Fruit fly (Drosophila melanogaster): ENCODE results near the gene Sfp84E.

The Sfp84E gene

DNA sequence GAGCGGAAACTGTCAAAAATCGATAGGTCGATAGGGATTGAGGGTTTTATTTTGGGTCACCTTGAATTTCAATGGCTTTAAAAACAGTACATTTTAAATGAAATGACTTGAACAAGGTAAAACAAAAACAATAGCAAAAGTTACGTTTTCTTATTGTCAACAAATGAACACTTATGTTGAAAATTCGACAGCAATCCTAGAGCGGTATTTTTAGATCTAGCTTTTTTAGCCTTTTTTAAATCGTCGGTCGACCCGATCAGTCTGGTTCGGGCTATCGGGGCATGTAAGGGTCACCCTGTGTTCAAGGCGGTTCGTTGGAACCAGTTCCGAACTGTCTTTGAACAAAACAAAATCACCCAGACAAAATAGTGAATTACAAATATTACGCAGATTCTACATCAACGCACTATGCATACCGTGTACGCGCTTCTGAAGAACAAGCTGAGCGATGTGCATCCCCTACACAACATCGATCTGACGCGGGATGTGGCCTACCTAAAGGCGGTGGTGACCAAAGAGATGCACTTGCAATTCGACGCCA, 29.0 kb upstream of the Sfp84E start, which contains the start of the genes CG11052 and CG3223 (continued):
- TF ChIP-seq CG8944 (GFP tag; optimal IDR thresholded peaks at IDR 0.05) (no peak), CG1529 (GFP tag; optimal IDR thresholded peaks at IDR 0.05) (no peak), pan (optimal IDR thresholded peaks at IDR 0.05) (no peak), pan (GFP tag; optimal IDR thresholded peaks at IDR 0.05 in 1 of 2, IDR thresholded peaks at IDR 0.05 in 1 of 2) (peak in 1 of 2 experiments; percentile 18), CG33557 (GFP tag; optimal IDR thresholded peaks at IDR 0.05) (no peak), CG15514 (GFP tag; optimal IDR thresholded peaks at IDR 0.05) (peak; percentile 99), Deaf1 (tag; optimal IDR thresholded peaks at IDR 0.05) (no peak), dan (GFP tag; IDR thresholded peaks at IDR 0.05) (no peak), CG7745 (tag; optimal IDR thresholded peaks at IDR 0.05) (no peak), CG14014 (GFP tag; IDR thresholded peaks at IDR 0.05) (no peak; the same call in 1 of the 2 replicates), Kr (GFP tag; optimal IDR thresholded peaks at IDR 0.05) (no peak), CG6272 (GFP tag; IDR thresholded peaks at IDR 0.05) (no peak), CG17912 (GFP tag; optimal IDR thresholded peaks at IDR 0.05) (no peak), Meics (GFP tag; optimal IDR thresholded peaks at IDR 0.05) (peak; percentile 45), jumu (GFP tag; optimal IDR thresholded peaks at IDR 0.05) (no peak), wor (GFP tag; IDR thresholded peaks at IDR 0.05) (no peak), Stat92E (GFP tag; optimal IDR thresholded peaks at IDR 0.05) (no peak), stc (GFP tag; IDR thresholded peaks at IDR 0.05) (no peak), chn (GFP tag; optimal IDR thresholded peaks at IDR 0.05) (no peak), kni (GFP tag; optimal IDR thresholded peaks at IDR 0.05) (peak; percentile 21), ab (GFP tag; optimal IDR thresholded peaks at IDR 0.05) (no peak), CG11398 (GFP tag; optimal IDR thresholded peaks at IDR 0.05) (no peak), inv (GFP tag; IDR thresholded peaks at IDR 0.05; ENCODE audit: partially characterized antibody) (peak; percentile 12; the same call in 1 of the 2 replicates), CG14860 (GFP tag; IDR thresholded peaks at IDR 0.05; ENCODE audit: partially characterized antibody) (no peak), schlank (tag; optimal IDR thresholded peaks at IDR 0.05) (no peak), ttk (GFP tag; IDR thresholded peaks at IDR 0.05) (no peak), CG10565 (GFP tag; optimal IDR thresholded peaks at IDR 0.05) (no peak), pnt (GFP tag; optimal IDR thresholded peaks at IDR 0.05) (no peak), CG31388 (GFP tag; optimal IDR thresholded peaks at IDR 0.05) (no peak), wdn (GFP tag; IDR thresholded peaks at IDR 0.05) (no peak), CG1024 (GFP tag; IDR thresholded peaks at IDR 0.05) (no peak), Camta (GFP tag; optimal IDR thresholded peaks at IDR 0.05) (no peak), CG32532 (GFP tag; IDR thresholded peaks at IDR 0.05) (peak; percentile 16; the same call in 1 of the 2 replicates), CG1603 (tag; optimal IDR thresholded peaks at IDR 0.05) (peak; percentile 48), CG4404 (GFP tag; IDR thresholded peaks at IDR 0.05) (no peak), CG17612 (GFP tag; IDR thresholded peaks at IDR 0.05) (no peak), CG3065 (GFP tag; optimal IDR thresholded peaks at IDR 0.05) (no peak), ranshi (GFP tag; IDR thresholded peaks at IDR 0.05) (no peak), Ravus (GFP tag; IDR thresholded peaks at IDR 0.05) (no peak), cg (GFP tag; optimal IDR thresholded peaks at IDR 0.05) (no peak), CG30431 (GFP tag; optimal IDR thresholded peaks at IDR 0.05) (no peak), CG9727 (GFP tag; optimal IDR thresholded peaks at IDR 0.05) (no peak), rib (GFP tag; IDR thresholded peaks at IDR 0.05) (no peak), CG14710 (tag; optimal IDR thresholded peaks at IDR 0.05) (peak; percentile 45), hkb (optimal IDR thresholded peaks at IDR 0.05) (no peak), hkb (GFP tag; IDR thresholded peaks at IDR 0.05) (no peak), tgo (GFP tag; IDR thresholded peaks at IDR 0.05) (no peak), ems (GFP tag; optimal IDR thresholded peaks at IDR 0.05) (no peak), CG11247 (GFP tag; IDR thresholded peaks at IDR 0.05) (no peak), lbe (GFP tag; optimal IDR thresholded peaks at IDR 0.05) (no peak), cwo (GFP tag; optimal IDR thresholded peaks at IDR 0.05) (no peak), CG12071 (GFP tag; optimal IDR thresholded peaks at IDR 0.05) (no peak)
